Worm (Caenorhabditis elegans) whole organism, young adult: ENCODE measurements around the gene C06E7.2.

Experiments
- C06A6.2 ChIP-seq: fragments of 200-800 bp; sonication (Bioruptor generic); conservative IDR thresholded peaks from 2 replicates; pipeline ENCODE4 v1.3.6; 2022; ENCODE audit warnings: missing genetic modification characterization, missing compliant biosample characterization
- D2030.7 ChIP-seq: fragments of 200-800 bp; sonication (Bioruptor generic); IDR thresholded peaks from 2 replicates; pipeline ENCODE4 v1.3.6; 2022; ENCODE audit warnings: missing genetic modification reagents, missing genetic modification characterization, missing compliant biosample characterization
- F33H1.4 ChIP-seq: fragments of 200-800 bp; sonication (Bioruptor generic); IDR thresholded peaks from 2 replicates; pipeline ENCODE4 v1.3.6; 2022; ENCODE audit warnings: missing genetic modification reagents, missing genetic modification characterization, missing compliant biosample characterization
- F37B4.10 ChIP-seq: fragments of 200-800 bp; sonication (Bioruptor generic); IDR thresholded peaks from 2 replicates; pipeline ENCODE4 v1.3.6; 2022; ENCODE audit warnings: missing genetic modification characterization, missing compliant biosample characterization
- F55B11.4 ChIP-seq: sonication (generic microtip); optimal IDR thresholded peaks from 2 replicates; lab custom pipeline; 2016; ENCODE audit warnings: missing compliant biosample characterization, missing genetic modification characterization, borderline replicate concordance; ENCODE audit not compliant: insufficient read depth
- K12H6.12 ChIP-seq: fragments of 200-800 bp; sonication (Bioruptor generic); optimal IDR thresholded peaks from 2 replicates; lab custom pipeline; 2018; ENCODE audit warnings: mild to moderate bottlenecking, missing genetic modification characterization, missing compliant biosample characterization
- T07F8.4 ChIP-seq: sonication (generic microtip); optimal IDR thresholded peaks from 2 replicates; lab custom pipeline; 2016; ENCODE audit warnings: mild to moderate bottlenecking, missing genetic modification characterization, moderate library complexity, missing compliant biosample characterization
- Y56A3A.18 ChIP-seq: fragments of 200-800 bp; sonication (Bioruptor generic); IDR thresholded peaks from 2 replicates; pipeline ENCODE4 v1.3.6; 2022; ENCODE audit warnings: missing genetic modification reagents, missing genetic modification characterization, missing compliant biosample characterization
- Y67H2A.10 ChIP-seq: fragments of 200-800 bp; sonication (Bioruptor generic); conservative IDR thresholded peaks from 2 replicates; pipeline ENCODE4 v1.3.6; 2022; ENCODE audit warnings: missing genetic modification reagents, missing genetic modification characterization, missing compliant biosample characterization
- Y79H2A.3 ChIP-seq: fragments of 200-800 bp; sonication (Bioruptor generic); conservative IDR thresholded peaks from 2 replicates; pipeline ENCODE4 v1.3.6; 2022; ENCODE audit warnings: missing genetic modification reagents, missing genetic modification characterization, missing compliant biosample characterization
- akir-1 ChIP-seq: fragments of 200-800 bp; sonication (Bioruptor generic); optimal IDR thresholded peaks from 2 replicates; lab custom pipeline; 2018; ENCODE audit warnings: mild to moderate bottlenecking, missing genetic modification characterization, moderate library complexity, missing compliant biosample characterization
- ama-1 ChIP-seq, 3 experiments: fragments of 150-350 bp in 1 of 3; sonication (generic microtip) in 2 of 3; optimal IDR thresholded peaks; 2 replicates each; lab custom pipeline; 2014 to 2018; ENCODE audit warnings: missing biosample characterization in 2 of 3, missing genetic modification characterization in 2 of 3, missing genetic modification reagents in 2 of 3
- cebp-2 ChIP-seq: fragments of 200-800 bp; sonication (Bioruptor generic); IDR thresholded peaks from 2 replicates; pipeline ENCODE4 v1.3.6; 2022; ENCODE audit warnings: missing genetic modification characterization, missing compliant biosample characterization
- ceh-27 ChIP-seq: fragments of 200-800 bp; sonication (Bioruptor generic); optimal IDR thresholded peaks from 2 replicates; lab custom pipeline; 2018; ENCODE audit warnings: mild to moderate bottlenecking, missing genetic modification characterization, moderate library complexity, missing compliant biosample characterization
- ceh-79 ChIP-seq: sonication (generic microtip); optimal IDR thresholded peaks from 2 replicates; lab custom pipeline; 2017; ENCODE audit warnings: mild to moderate bottlenecking, missing genetic modification characterization, missing compliant biosample characterization
- dox-1 ChIP-seq: fragments of 200-800 bp; sonication (Bioruptor generic); IDR thresholded peaks from 2 replicates; pipeline ENCODE4 v1.3.6; 2022; ENCODE audit warnings: missing genetic modification reagents, missing genetic modification characterization, missing compliant biosample characterization
- dpff-1 ChIP-seq: sonication (generic microtip); optimal IDR thresholded peaks from 2 replicates; lab custom pipeline; 2017; ENCODE audit warnings: mild to moderate bottlenecking, missing genetic modification characterization, missing compliant biosample characterization
- dpl-1 ChIP-seq: fragments of 150-350 bp; optimal IDR thresholded peaks from 2 replicates; lab custom pipeline; 2014; ENCODE audit warnings: missing biosample characterization, missing genetic modification reagents, missing genetic modification characterization
- egl-18 ChIP-seq: fragments of 200-800 bp; sonication (Bioruptor generic); IDR thresholded peaks from 2 replicates; pipeline ENCODE4 v1.3.6; 2022; ENCODE audit warnings: missing genetic modification reagents, missing genetic modification characterization, missing compliant biosample characterization
- ets-4 ChIP-seq: fragments of 200-800 bp; sonication (Bioruptor generic); optimal IDR thresholded peaks from 2 replicates; lab custom pipeline; 2018; ENCODE audit warnings: mild to moderate bottlenecking, missing genetic modification characterization, missing compliant biosample characterization
- hmg-1.2 ChIP-seq: fragments of 200-800 bp; sonication (Bioruptor generic); IDR thresholded peaks from 2 replicates; pipeline ENCODE4 v1.3.6; 2022; ENCODE audit warnings: missing genetic modification reagents, missing genetic modification characterization, missing compliant biosample characterization
- hsf-1 ChIP-seq: fragments of 200-800 bp; sonication (Bioruptor generic); IDR thresholded peaks from 2 replicates; pipeline ENCODE4 v1.3.6; 2022; ENCODE audit warnings: missing genetic modification reagents, missing genetic modification characterization, missing compliant biosample characterization
- lag-1 ChIP-seq: fragments of 200-800 bp; sonication (Bioruptor generic); IDR thresholded peaks from 2 replicates; pipeline ENCODE4 v1.3.6; 2022; ENCODE audit warnings: missing genetic modification reagents, missing genetic modification characterization, missing compliant biosample characterization
- let-526 ChIP-seq: fragments of 200-800 bp; sonication (Bioruptor generic); IDR thresholded peaks from 2 replicates; pipeline ENCODE4 v1.3.6; 2022; ENCODE audit warnings: missing genetic modification reagents, missing genetic modification characterization, missing compliant biosample characterization
- lin-54 ChIP-seq: fragments of 200-800 bp; sonication (Bioruptor generic); optimal IDR thresholded peaks from 2 replicates; lab custom pipeline; 2018; ENCODE audit warnings: mild to moderate bottlenecking, missing genetic modification characterization, missing compliant biosample characterization
- lsl-1 ChIP-seq: fragments of 200-800 bp; sonication (Bioruptor generic); optimal IDR thresholded peaks from 2 replicates; lab custom pipeline; 2018; ENCODE audit warnings: mild to moderate bottlenecking, missing genetic modification characterization, moderate library complexity, missing compliant biosample characterization
- lsy-27 ChIP-seq: sonication (generic microtip); optimal IDR thresholded peaks from 2 replicates; lab custom pipeline; 2017; ENCODE audit warnings: missing genetic modification characterization, mild to moderate bottlenecking, missing compliant biosample characterization, antibody characterized with exemption, missing genotype, borderline replicate concordance; ENCODE audit not compliant: insufficient read depth
- mes-4 ChIP-seq: sonication (generic microtip); optimal IDR thresholded peaks from 2 replicates; lab custom pipeline; 2016; ENCODE audit warnings: missing genotype, missing genetic modification characterization, missing compliant biosample characterization
- mxl-1 ChIP-seq: sonication (generic microtip); optimal IDR thresholded peaks from 2 replicates; lab custom pipeline; 2016; ENCODE audit warnings: missing genetic modification characterization, missing compliant biosample characterization
- nfyb-1 ChIP-seq: fragments of 200-800 bp; sonication (Bioruptor generic); IDR thresholded peaks from 2 replicates; pipeline ENCODE4 v1.3.6; 2022; ENCODE audit warnings: missing genetic modification reagents, missing genetic modification characterization, missing compliant biosample characterization
- nhr-120 ChIP-seq: fragments of 200-800 bp; sonication (Bioruptor generic); IDR thresholded peaks from 2 replicates; pipeline ENCODE4 v1.3.6; 2022; ENCODE audit warnings: missing genetic modification characterization, missing compliant biosample characterization
- nhr-179 ChIP-seq: sonication (generic microtip); optimal IDR thresholded peaks from 2 replicates; lab custom pipeline; 2016; ENCODE audit warnings: mild to moderate bottlenecking, missing genetic modification characterization, missing compliant biosample characterization
- repo-1 ChIP-seq: sonication (generic microtip); optimal IDR thresholded peaks from 2 replicates; lab custom pipeline; 2017; ENCODE audit warnings: mild to moderate bottlenecking, missing genetic modification characterization, missing compliant biosample characterization
- rpc-1 ChIP-seq, 2 experiments: fragments of 150-350 bp in 1 of 2; sonication (generic microtip) in 1 of 2; optimal IDR thresholded peaks; 2 replicates each; lab custom pipeline; 2014 to 2018; ENCODE audit warnings: missing biosample characterization in 1 of 2, missing genetic modification characterization in 1 of 2, missing genetic modification reagents in 1 of 2, missing genotype in 1 of 2
- sea-2 ChIP-seq: fragments of 200-800 bp; sonication (Bioruptor generic); IDR thresholded peaks from 2 replicates; pipeline ENCODE4 v1.3.6; 2022; ENCODE audit warnings: missing genetic modification characterization, missing compliant biosample characterization
- snpc-1.1 ChIP-seq: sonication (generic microtip); optimal IDR thresholded peaks from 2 replicates; lab custom pipeline; 2017; ENCODE audit warnings: missing genetic modification characterization, mild to moderate bottlenecking, missing compliant biosample characterization, antibody characterized with exemption, moderate library complexity, missing genotype, missing genetic modification reagents; ENCODE audit not compliant: insufficient read depth
- snpc-1.3 ChIP-seq: sonication (generic microtip); optimal IDR thresholded peaks from 2 replicates; lab custom pipeline; 2017; ENCODE audit warnings: missing genetic modification characterization, mild to moderate bottlenecking, missing compliant biosample characterization, antibody characterized with exemption, moderate library complexity, missing genotype, missing genetic modification reagents; ENCODE audit not compliant: insufficient read depth
- tbp1 ChIP-seq: fragments of 200-800 bp; sonication (Bioruptor generic); optimal IDR thresholded peaks from 2 replicates; lab custom pipeline; 2018; ENCODE audit warnings: mild to moderate bottlenecking, missing genetic modification characterization, missing compliant biosample characterization
- tlf-1 ChIP-seq: fragments of 200-800 bp; sonication (Bioruptor generic); optimal IDR thresholded peaks from 2 replicates; lab custom pipeline; 2018; ENCODE audit warnings: mild to moderate bottlenecking, missing genetic modification characterization, missing compliant biosample characterization
- unc-130 ChIP-seq: sonication (generic microtip); optimal IDR thresholded peaks from 2 replicates; lab custom pipeline; 2016; ENCODE audit warnings: missing genetic modification reagents, missing genetic modification characterization, missing compliant biosample characterization
- ztf-25 ChIP-seq: fragments of 200-800 bp; sonication (Bioruptor generic); IDR thresholded peaks from 2 replicates; pipeline ENCODE4 v1.3.6; 2022; ENCODE audit warnings: missing genetic modification reagents, missing genetic modification characterization, missing compliant biosample characterization
- ztf-6 ChIP-seq: fragments of 200-800 bp; sonication (Bioruptor generic); IDR thresholded peaks from 2 replicates; pipeline ENCODE4 v1.3.6; 2022; ENCODE audit warnings: missing genetic modification reagents, missing genetic modification characterization, missing compliant biosample characterization

The C06E7.2 gene

DNA sequence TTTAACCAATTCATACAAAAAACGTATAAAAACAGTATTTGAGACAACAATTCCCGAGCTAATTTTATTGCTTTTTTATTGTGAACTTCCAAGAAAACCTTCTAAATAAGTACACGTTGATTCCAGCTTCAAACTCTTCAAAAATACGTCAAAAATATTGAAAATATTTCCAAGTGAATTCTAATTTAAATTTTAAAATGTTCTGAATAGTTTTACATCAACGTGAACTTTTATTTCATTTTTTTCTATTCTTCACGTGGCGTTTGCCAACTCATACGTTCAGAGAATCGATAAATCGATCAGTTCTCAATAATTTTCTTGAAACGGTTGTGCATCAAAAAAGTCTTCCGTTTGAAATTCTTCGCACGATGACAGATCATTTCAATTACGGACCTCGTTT, 42.1 kb upstream of the C06E7.2 start, which contains the start of gene C31H1.1:
C31H1.1 (plus strand) TSS at position 301 of the 400 bp plus-strand sequence.
- TF ChIP-seq lsy-27 (tag; lab: Kevin White, UChicago) (no peak), dpl-1 (GFP tag; lab: Kevin White, UChicago) (no peak), tlf-1 (no peak), lsl-1 (GFP tag; lab: Kevin White, UChicago) (no peak), egl-18 (GFP tag; lab: Robert Waterston, UW) (no peak), snpc-1.3 (tag; lab: Kevin White, UChicago) (no peak), F37B4.10 (no peak), ztf-25 (GFP tag; lab: Robert Waterston, UW) (no peak), cebp-2 (no peak), repo-1 (no peak), hsf-1 (GFP tag; lab: Robert Waterston, UW) (no peak), nhr-179 (tag; lab: Kevin White, UChicago) (no peak), dox-1 (GFP tag; lab: Robert Waterston, UW) (no peak), ama-1 (optimal IDR thresholded peaks at IDR 0.05; lab: Kevin White, UChicago) (no peak), ama-1 (GFP tag; optimal IDR thresholded peaks at IDR 0.05; lab: Kevin White, UChicago) (no peak), F33H1.4 (GFP tag; lab: Robert Waterston, UW) (no peak), lin-54 (GFP tag; lab: Kevin White, UChicago) (no peak)

DNA sequence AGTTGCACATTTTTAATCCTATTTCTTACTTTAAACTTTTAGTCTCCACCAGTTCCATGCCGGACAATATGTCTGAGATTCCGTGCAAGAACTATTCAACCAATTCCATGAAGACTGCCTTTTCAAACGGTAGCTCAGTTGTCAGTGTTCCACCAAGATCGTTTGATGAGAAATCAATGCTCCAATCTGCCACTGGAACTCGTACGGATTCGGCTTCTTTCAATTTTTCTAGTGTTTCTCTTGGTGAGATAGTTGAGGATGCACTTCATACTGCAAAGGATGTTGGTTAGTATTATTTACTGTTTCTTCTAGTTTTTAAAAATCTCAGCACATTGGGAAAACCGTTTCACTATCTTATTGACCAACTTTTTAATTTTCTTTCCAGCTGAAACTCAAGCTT, 39.7 kb upstream of the C06E7.2 start:
- TF ChIP-seq hsf-1 (GFP tag; lab: Robert Waterston, UW), result no peak
- no peak for TF ChIP-seq ceh-79 (tag; lab: Kevin White, UChicago)
- no peak for TF ChIP-seq T07F8.4 (tag; lab: Kevin White, UChicago)
- TF ChIP-seq tbp1, result no peak
- TF ChIP-seq, all 124 proteins: peak for 0

DNA sequence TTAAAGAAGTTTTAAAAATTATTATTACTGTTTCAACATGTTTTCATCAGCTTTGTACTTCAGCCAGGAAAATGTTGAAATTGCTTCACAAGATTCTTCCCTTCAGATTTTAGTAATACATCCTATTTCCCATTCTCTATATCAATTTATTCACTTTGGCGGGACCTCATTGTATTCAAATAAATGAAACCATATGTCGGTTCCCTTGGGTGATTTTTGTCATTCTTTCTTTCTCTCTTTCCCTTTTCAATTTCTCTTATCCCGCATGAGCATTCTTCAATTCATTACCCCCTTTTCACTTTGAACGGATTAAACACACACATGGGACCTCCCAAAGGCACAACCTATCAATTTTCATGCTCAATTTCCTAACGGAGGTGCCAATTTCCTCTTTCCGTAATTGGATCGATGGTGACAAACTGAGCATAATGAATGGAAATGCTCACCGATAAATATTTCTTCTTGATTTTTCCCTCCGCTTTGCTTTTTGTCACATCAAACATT, 35.7 kb upstream of the C06E7.2 start:
- no peak for TF ChIP-seq nhr-120 (GFP tag; lab: Robert Waterston, UW)
- no peak for TF ChIP-seq C06A6.2 (GFP tag; lab: Robert Waterston, UW)
- no peak for TF ChIP-seq ets-4
- no peak for TF ChIP-seq T07F8.4 (tag; lab: Kevin White, UChicago)
- no peak for TF ChIP-seq D2030.7
- TF ChIP-seq lsl-1 (GFP tag; lab: Kevin White, UChicago), result no peak
- TF ChIP-seq egl-18 (GFP tag; lab: Robert Waterston, UW), result no peak

- TF ChIP-seq snpc-1.1 (tag; lab: Kevin White, UChicago) (no peak), ztf-6 (GFP tag; lab: Robert Waterston, UW) (no peak), mes-4 (tag; lab: Kevin White, UChicago) (no peak), unc-130 (no peak), lin-54 (GFP tag; lab: Kevin White, UChicago) (no peak), repo-1 (no peak), dpl-1 (GFP tag; lab: Kevin White, UChicago) (no peak), tlf-1 (no peak), mxl-1 (tag; lab: Kevin White, UChicago) (no peak), lag-1 (GFP tag; lab: Robert Waterston, UW) (no peak), Y56A3A.18 (no peak), Y67H2A.10 (GFP tag; lab: Robert Waterston, UW) (no peak), ceh-27 (peak; percentile 8), rpc-1 (optimal IDR thresholded peaks at IDR 0.05; lab: Kevin White, UChicago) (no peak), rpc-1 (tag; optimal IDR thresholded peaks at IDR 0.05; lab: Kevin White, UChicago) (no peak), nfyb-1 (GFP tag; lab: Robert Waterston, UW) (0 out of 2 replicates have a peak, but pooled peaks have one; percentile 53), hmg-1.2 (GFP tag; lab: Robert Waterston, UW) (peak; percentile 46; the same call in 1 of the 2 replicates), F55B11.4 (no peak), sea-2 (GFP tag; lab: Robert Waterston, UW) (no peak), akir-1 (GFP tag; lab: Kevin White, UChicago) (no peak), let-526 (GFP tag; lab: Robert Waterston, UW) (no peak), ztf-25 (GFP tag; lab: Robert Waterston, UW) (no peak), Y79H2A.3 (GFP tag; lab: Robert Waterston, UW) (no peak), K12H6.12 (tag; lab: Kevin White, UChicago) (peak; percentile 33), dpff-1 (tag; lab: Kevin White, UChicago) (no peak)
Measured at ce11 chrIV:5805477-5805876, 33.8 kb upstream of the C06E7.2 start.
